Worm (Caenorhabditis elegans) whole organism, late embryonic: ENCODE data around the gene mtr-4.

Experiments used
- F13H6.1 ChIP-seq: sonication (generic microtip); optimal IDR thresholded peaks from 2 replicates; lab custom pipeline; 2016; ENCODE audit warnings: missing genetic modification characterization, missing compliant biosample characterization
- ama-1 ChIP-seq: fragments of 150-350 bp; optimal IDR thresholded peaks from 2 replicates; lab custom pipeline; 2014
- ceh-18 ChIP-seq: sonication (generic microtip); optimal IDR thresholded peaks from 2 replicates; lab custom pipeline; 2016; ENCODE audit warnings: missing genetic modification characterization, missing compliant biosample characterization
- hlh-30 ChIP-seq: sonication (generic microtip); optimal IDR thresholded peaks from 2 replicates; lab custom pipeline; 2017; ENCODE audit warnings: antibody characterized with exemption, missing genetic modification characterization, missing compliant biosample characterization; ENCODE audit not compliant: insufficient read depth
- nhr-11 ChIP-seq: fragments of 150-350 bp; optimal IDR thresholded peaks from 2 replicates; lab custom pipeline; 2014; ENCODE audit warnings: missing biosample characterization, missing genetic modification characterization
- npax-4 ChIP-seq: sonication (generic microtip); optimal IDR thresholded peaks from 2 replicates; lab custom pipeline; 2016; ENCODE audit warnings: missing genetic modification characterization, missing compliant biosample characterization
- pha-4 ChIP-seq: fragments of 150-350 bp; optimal IDR thresholded peaks from 2 replicates; lab custom pipeline; 2018; ENCODE audit warnings: missing biosample characterization, missing genetic modification reagents, missing genetic modification characterization
- rnt-1 ChIP-seq: sonication (generic microtip); optimal IDR thresholded peaks from 2 replicates; lab custom pipeline; 2016; ENCODE audit warnings: missing genetic modification characterization, missing compliant biosample characterization
- unc-3 ChIP-seq, 2 experiments: fragments of 200-800 bp in 1 of 2; sonication (Bioruptor generic) in 1 of 2; sonication (generic microtip) in 1 of 2; conservative IDR thresholded peaks in 1 of 2; optimal IDR thresholded peaks in 1 of 2; 2 replicates each; pipeline versions ENCODE4 v1.3.6 to Lab custom; 2016 to 2022; ENCODE audit warnings: missing compliant biosample characterization in 2 of 2, missing genetic modification characterization in 2 of 2, missing genetic modification reagents in 1 of 2
- ztf-16 ChIP-seq: sonication (generic microtip); optimal IDR thresholded peaks from 2 replicates; lab custom pipeline; 2017; ENCODE audit warnings: missing genetic modification characterization, missing compliant biosample characterization

DNA sequence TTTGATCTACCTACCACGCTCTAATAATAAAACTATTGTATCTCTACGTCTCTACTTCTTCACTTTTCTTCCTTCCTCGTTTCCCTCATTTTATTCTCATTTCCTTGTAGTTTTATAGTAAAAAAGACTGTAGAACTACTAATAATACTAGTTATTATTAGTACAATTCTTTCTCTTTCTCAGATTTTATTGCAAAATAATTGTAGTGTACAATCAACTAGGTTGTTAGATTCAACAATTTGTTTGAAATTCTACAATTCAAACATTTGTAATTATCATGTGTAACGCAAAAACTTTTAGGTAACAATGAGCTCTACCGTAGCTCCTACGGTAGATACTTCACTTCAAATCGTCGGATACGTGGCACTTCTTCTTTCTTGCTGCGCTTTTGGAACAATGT lies 30.2 kb downstream of the mtr-4 start, which contains the start of gene K07F5.12:
- TF ChIP-seq rnt-1 (tag; lab: Kevin White, UChicago), result no peak
- TF ChIP-seq npax-4, result no peak
- TF ChIP-seq ceh-18 (tag; lab: Kevin White, UChicago), result no peak
- TF ChIP-seq nhr-11 (tag; lab: Kevin White, UChicago), result no peak
- TF ChIP-seq ztf-16, result no peak
- no peak for TF ChIP-seq hlh-30 (tag; lab: Kevin White, UChicago)
- no peak for TF ChIP-seq unc-3 (GFP tag; conservative IDR thresholded peaks at IDR 0.05; lab: Robert Waterston, UW)
- TF ChIP-seq unc-3 (tag; optimal IDR thresholded peaks at IDR 0.05; lab: Kevin White, UChicago), result no peak
- TF ChIP-seq F13H6.1, result no peak
- no peak for TF ChIP-seq pha-4 (tag; lab: Kevin White, UChicago)
- no peak for TF ChIP-seq ama-1 (lab: Kevin White, UChicago)
